Fruit fly (Drosophila melanogaster) whole organism, embryonic: ENCODE data around the gene Cyp1.

ENCODE experiments used
- Abd-B ChIP-seq: fragments of 200-800 bp; sonication (Bioruptor generic); optimal IDR thresholded peaks from 2 replicates; lab custom pipeline; 2018; ENCODE audit warnings: missing biosample characterization, mild to moderate bottlenecking, missing genetic modification characterization, moderate library complexity
- Asciz ChIP-seq: fragments of 200-800 bp; sonication (Bioruptor generic); optimal IDR thresholded peaks from 2 replicates; lab custom pipeline; 2017; ENCODE audit warnings: missing biosample characterization, mild to moderate bottlenecking, missing genetic modification characterization, missing genetic modification reagents
- CG10979 ChIP-seq: fragments of 200-800 bp; sonication (Bioruptor generic); optimal IDR thresholded peaks from 2 replicates; lab custom pipeline; 2018; ENCODE audit warnings: missing biosample characterization, mild to moderate bottlenecking, missing genetic modification characterization, moderate library complexity
- CG11085 ChIP-seq: fragments of 200-800 bp; sonication (Bioruptor generic); IDR thresholded peaks from 2 replicates; pipeline ENCODE4 v1.3.6; 2022; ENCODE audit warnings: missing biosample characterization, missing genetic modification characterization
- CG11093 ChIP-seq: fragments of 200-800 bp; sonication (Bioruptor generic); IDR thresholded peaks from 3 replicates; pipeline ENCODE4 v1.3.6; 2022; ENCODE audit warnings: missing biosample characterization, missing genetic modification characterization
- CG11560 ChIP-seq: fragments of 200-800 bp; sonication (Bioruptor generic); IDR thresholded peaks from 3 replicates; pipeline ENCODE4 v1.3.6; 2022; ENCODE audit warnings: missing biosample characterization, missing genetic modification characterization
- CG12236 ChIP-seq: fragments of 200-800 bp; sonication (Bioruptor generic); optimal IDR thresholded peaks from 2 replicates; lab custom pipeline; 2016; ENCODE audit warnings: missing biosample characterization, missing genetic modification characterization
- CG13624 ChIP-seq: fragments of 200-800 bp; sonication (Bioruptor generic); optimal IDR thresholded peaks from 2 replicates; lab custom pipeline; 2016; ENCODE audit warnings: missing biosample characterization, missing genetic modification characterization
- CG14050 ChIP-seq: fragments of 200-800 bp; sonication (Bioruptor generic); IDR thresholded peaks from 3 replicates; pipeline ENCODE4 v1.3.6; 2022; ENCODE audit warnings: missing biosample characterization, missing genetic modification characterization
- CG15601 ChIP-seq: fragments of 200-800 bp; sonication (Bioruptor generic); optimal IDR thresholded peaks from 3 replicates; lab custom pipeline; 2019; ENCODE audit warnings: missing biosample characterization, mild to moderate bottlenecking, missing genetic modification characterization, moderate library complexity
- CG17612 ChIP-seq: fragments of 200-800 bp; sonication (Bioruptor generic); IDR thresholded peaks from 2 replicates; pipeline ENCODE4 v1.3.6; 2022; ENCODE audit warnings: missing biosample characterization, missing genetic modification characterization
- CG18599 ChIP-seq: fragments of 200-800 bp; sonication (Bioruptor generic); optimal IDR thresholded peaks from 3 replicates; lab custom pipeline; 2017; ENCODE audit warnings: missing biosample characterization, missing genetic modification characterization, mild to moderate bottlenecking, moderate library complexity, missing genetic modification reagents
- CG2199 ChIP-seq: fragments of 200-800 bp; sonication (Bioruptor generic); IDR thresholded peaks from 3 replicates; pipeline ENCODE4 v1.3.6; 2022; ENCODE audit warnings: missing biosample characterization, missing genetic modification characterization
- CG2678 ChIP-seq: fragments of 200-800 bp; sonication (Bioruptor generic); optimal IDR thresholded peaks from 3 replicates; lab custom pipeline; 2019; ENCODE audit warnings: missing biosample characterization, mild to moderate bottlenecking, missing genetic modification characterization, moderate library complexity
- CG30403 ChIP-seq: fragments of 200-800 bp; sonication (Bioruptor generic); optimal IDR thresholded peaks from 3 replicates; lab custom pipeline; 2016; ENCODE audit warnings: missing biosample characterization, missing genetic modification characterization
- CG30431 ChIP-seq: fragments of 200-800 bp; sonication (Bioruptor generic); optimal IDR thresholded peaks from 2 replicates; lab custom pipeline; 2017; ENCODE audit warnings: missing biosample characterization, missing genetic modification characterization
- CG31224 ChIP-seq: fragments of 200-800 bp; sonication (Bioruptor generic); IDR thresholded peaks from 2 replicates; pipeline ENCODE4 v1.3.6; 2022; ENCODE audit warnings: missing biosample characterization, missing genetic modification characterization
- CG3847 ChIP-seq: fragments of 200-800 bp; sonication (Bioruptor generic); IDR thresholded peaks from 2 replicates; pipeline ENCODE4 v1.3.6; 2022; ENCODE audit warnings: missing biosample characterization, missing genetic modification characterization
- CG3995 ChIP-seq: fragments of 200-800 bp; sonication (Bioruptor generic); optimal IDR thresholded peaks from 3 replicates; lab custom pipeline; 2016; ENCODE audit warnings: missing biosample characterization, missing genetic modification characterization
- CG4360 ChIP-seq: fragments of 200-800 bp; sonication (Bioruptor generic); IDR thresholded peaks from 2 replicates; pipeline ENCODE4 v1.3.6; 2022; ENCODE audit warnings: missing biosample characterization, missing genetic modification characterization
- CG4424 ChIP-seq: fragments of 200-800 bp; sonication (Bioruptor generic); optimal IDR thresholded peaks from 3 replicates; lab custom pipeline; 2016; ENCODE audit warnings: missing biosample characterization, missing genetic modification characterization
- CG4820 ChIP-seq: fragments of 200-800 bp; sonication (Bioruptor generic); optimal IDR thresholded peaks from 3 replicates; lab custom pipeline; 2016; ENCODE audit warnings: missing biosample characterization, missing genetic modification characterization
- CG4854 ChIP-seq: fragments of 200-800 bp; sonication (Bioruptor generic); optimal IDR thresholded peaks from 2 replicates; lab custom pipeline; 2016; ENCODE audit warnings: missing biosample characterization, missing genetic modification characterization, inconsistent platforms
- CG5180 ChIP-seq: fragments of 200-800 bp; sonication (Bioruptor generic); optimal IDR thresholded peaks from 3 replicates; lab custom pipeline; 2017; ENCODE audit warnings: missing biosample characterization, missing genetic modification characterization, mild to moderate bottlenecking, moderate library complexity, missing genetic modification reagents
- CG7928 ChIP-seq: fragments of 200-800 bp; sonication (Bioruptor generic); optimal IDR thresholded peaks from 2 replicates; lab custom pipeline; 2017; ENCODE audit warnings: missing biosample characterization, mild to moderate bottlenecking, missing genetic modification characterization
- CG9876 ChIP-seq: fragments of 200-800 bp; sonication (Bioruptor generic); optimal IDR thresholded peaks from 2 replicates; lab custom pipeline; 2016; ENCODE audit warnings: missing biosample characterization, missing genetic modification characterization
- Chrac-16 ChIP-seq: fragments of 200-800 bp; sonication (Bioruptor generic); optimal IDR thresholded peaks from 3 replicates; lab custom pipeline; 2016; ENCODE audit warnings: missing biosample characterization, missing genetic modification characterization
- Fer2 ChIP-seq: fragments of 200-800 bp; sonication (Bioruptor generic); optimal IDR thresholded peaks from 2 replicates; lab custom pipeline; 2018; ENCODE audit warnings: missing biosample characterization, mild to moderate bottlenecking, missing genetic modification characterization, moderate library complexity
- Nf-YC ChIP-seq: fragments of 200-800 bp; optimal IDR thresholded peaks from 3 replicates; lab custom pipeline; 2019; ENCODE audit warnings: missing biosample characterization, mild to moderate bottlenecking, missing genetic modification characterization, moderate library complexity
- NfI ChIP-seq: fragments of 200-800 bp; sonication (Bioruptor generic); optimal IDR thresholded peaks from 3 replicates; lab custom pipeline; 2018; ENCODE audit warnings: missing biosample characterization, mild to moderate bottlenecking, missing genetic modification characterization, moderate library complexity
- Poxn ChIP-seq: fragments of 200-800 bp; sonication (Bioruptor generic); IDR thresholded peaks from 2 replicates; pipeline ENCODE4 v1.3.6; 2022; ENCODE audit warnings: missing biosample characterization, missing genetic modification characterization
- Ravus ChIP-seq: fragments of 200-800 bp; sonication (Bioruptor generic); IDR thresholded peaks from 2 replicates; pipeline ENCODE4 v1.3.6; 2022; ENCODE audit warnings: missing biosample characterization, missing genetic modification characterization
- Sin3A ChIP-seq: fragments of >200 bp; optimal IDR thresholded peaks from 2 replicates; lab custom pipeline; 2018
- amos ChIP-seq: fragments of 200-800 bp; sonication (Bioruptor generic); IDR thresholded peaks from 2 replicates; pipeline ENCODE4 v1.3.6; 2022; ENCODE audit warnings: missing biosample characterization, missing genetic modification characterization; ENCODE audit not compliant: partially characterized antibody
- btn ChIP-seq: fragments of 200-800 bp; sonication (Bioruptor generic); optimal IDR thresholded peaks from 2 replicates; lab custom pipeline; 2016; ENCODE audit warnings: missing biosample characterization, missing genetic modification characterization
- cad ChIP-seq: fragments of >200 bp; optimal IDR thresholded peaks from 2 replicates; lab custom pipeline; 2017; ENCODE audit warnings: missing biosample characterization, missing genetic modification characterization
- cas ChIP-seq: fragments of 200-800 bp; sonication (Bioruptor generic); IDR thresholded peaks from 2 replicates; pipeline ENCODE4 v1.3.6; 2022; ENCODE audit warnings: missing biosample characterization, missing genetic modification characterization
- crol ChIP-seq: fragments of 200-800 bp; sonication (Bioruptor generic); IDR thresholded peaks from 2 replicates; pipeline ENCODE4 v1.3.6; 2022; ENCODE audit warnings: missing biosample characterization, missing genetic modification characterization
- dan ChIP-seq: fragments of 200-800 bp; sonication (Bioruptor generic); IDR thresholded peaks from 2 replicates; pipeline ENCODE4 v1.3.6; 2022; ENCODE audit warnings: missing biosample characterization, missing genetic modification characterization
- disco-r ChIP-seq: fragments of 200-800 bp; sonication (Bioruptor generic); optimal IDR thresholded peaks from 2 replicates; lab custom pipeline; 2016; ENCODE audit warnings: missing biosample characterization, missing genetic modification characterization
- ewg ChIP-seq: fragments of 200-800 bp; sonication (Bioruptor generic); optimal IDR thresholded peaks from 3 replicates; lab custom pipeline; 2017; ENCODE audit warnings: mild to moderate bottlenecking, missing biosample characterization, missing genetic modification reagents, missing genetic modification characterization
- jing ChIP-seq: fragments of 200-800 bp; sonication (Bioruptor generic); optimal IDR thresholded peaks from 2 replicates; lab custom pipeline; 2018; ENCODE audit warnings: missing biosample characterization, mild to moderate bottlenecking, missing genetic modification characterization
- nau ChIP-seq: fragments of 200-800 bp; sonication (Bioruptor generic); optimal IDR thresholded peaks from 3 replicates; lab custom pipeline; 2017; ENCODE audit warnings: missing biosample characterization, mild to moderate bottlenecking, missing genetic modification characterization, missing genetic modification reagents
- pum ChIP-seq: fragments of 200-800 bp; sonication (Bioruptor generic); optimal IDR thresholded peaks from 2 replicates; lab custom pipeline; 2016; ENCODE audit warnings: missing biosample characterization, missing genetic modification characterization
- scrt ChIP-seq: fragments of 200-800 bp; sonication (Bioruptor generic); optimal IDR thresholded peaks from 2 replicates; lab custom pipeline; 2018; ENCODE audit warnings: missing biosample characterization, mild to moderate bottlenecking, missing genetic modification characterization, moderate library complexity
- seq ChIP-seq: fragments of 200-800 bp; sonication (Bioruptor generic); IDR thresholded peaks from 2 replicates; pipeline ENCODE4 v1.3.6; 2022; ENCODE audit warnings: missing biosample characterization, missing genetic modification characterization
- sr ChIP-seq: fragments of 200-800 bp; sonication (Bioruptor generic); IDR thresholded peaks from 3 replicates; pipeline ENCODE4 v1.3.6; 2022; ENCODE audit warnings: missing biosample characterization, missing genetic modification characterization
- stwl ChIP-seq: fragments of 200-800 bp; sonication (Bioruptor generic); optimal IDR thresholded peaks from 3 replicates; lab custom pipeline; 2018; ENCODE audit warnings: missing biosample characterization, mild to moderate bottlenecking, missing genetic modification characterization, moderate library complexity
- sug ChIP-seq: fragments of 200-800 bp; optimal IDR thresholded peaks from 2 replicates; lab custom pipeline; 2019; ENCODE audit warnings: missing biosample characterization, mild to moderate bottlenecking, missing genetic modification characterization, moderate library complexity
- usp ChIP-seq: fragments of >200 bp; optimal IDR thresholded peaks from 2 replicates; lab custom pipeline; 2017; ENCODE audit warnings: missing biosample characterization, missing genetic modification characterization
- zfh1 ChIP-seq: fragments of 200-800 bp; sonication (Bioruptor generic); IDR thresholded peaks from 3 replicates; pipeline ENCODE4 v1.3.6; 2022; ENCODE audit warnings: missing biosample characterization, missing genetic modification characterization

Gene Cyp1

DNA sequence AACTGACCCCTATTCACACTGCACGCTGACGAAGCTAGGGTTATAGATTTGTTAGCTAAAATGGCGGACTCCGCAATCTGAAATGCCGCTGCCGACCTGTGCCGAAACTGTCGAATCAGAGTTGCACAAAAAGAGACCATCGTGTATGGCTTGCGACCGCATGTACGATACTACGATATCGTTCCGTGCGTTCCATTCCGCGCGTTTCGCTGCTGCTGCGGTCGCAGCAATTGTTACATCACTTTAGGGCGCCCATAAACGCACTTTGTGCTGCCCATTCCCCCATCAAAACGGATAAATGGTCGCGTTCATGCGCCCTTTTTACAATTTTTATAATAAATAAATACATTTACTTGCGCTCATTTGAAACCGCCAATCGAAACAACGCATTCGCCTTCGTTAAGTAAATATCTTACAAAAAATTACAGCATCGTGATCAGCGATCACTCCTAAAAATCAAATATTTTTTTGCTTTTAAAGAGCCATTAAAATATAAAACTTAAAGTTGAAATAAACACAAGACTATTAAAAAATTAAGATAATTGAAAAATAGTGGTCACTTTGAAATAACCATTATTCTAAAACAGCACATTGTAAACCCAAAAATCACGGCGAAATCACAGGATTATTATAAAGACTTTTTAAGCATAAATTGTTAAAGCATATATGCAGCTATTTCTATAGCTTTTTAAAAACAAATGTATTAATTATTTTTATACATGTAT, at the start of gene Cyp1 (continued):
- TF ChIP-seq CG11085 (GFP tag; lab: Robert Waterston, UW), result no peak
- no peak for TF ChIP-seq scrt (GFP tag; lab: Kevin White, UChicago)
- TF ChIP-seq Asciz (GFP tag; lab: Kevin White, UChicago), result no peak
- TF ChIP-seq Sin3A, result no peak
- TF ChIP-seq CG14050, result peak; percentile 43; the same call in 1 of the 3 replicates
- TF ChIP-seq cad (GFP tag; lab: Kevin White, UChicago), result no peak
- 0 out of 3 replicates have a peak, but pooled peaks have one; percentile 44 for TF ChIP-seq CG11093
- TF ChIP-seq jing, result no peak
- TF ChIP-seq sug (tag; lab: Kevin White, UChicago), result no peak
- no peak for TF ChIP-seq Nf-YC
- no peak for TF ChIP-seq dan (GFP tag; lab: Robert Waterston, UW)
- no peak for TF ChIP-seq CG9876 (GFP tag; lab: Kevin White, UChicago)
- peak; percentile 63 for TF ChIP-seq seq (GFP tag; lab: Robert Waterston, UW)
- no peak for TF ChIP-seq CG11560 (tag; lab: Robert Waterston, UW)
- TF ChIP-seq cas (GFP tag; lab: Robert Waterston, UW), result no peak
- TF ChIP-seq CG31224 (GFP tag; lab: Robert Waterston, UW), result peak; percentile 30; the same call in 1 of the 2 replicates
- no peak for TF ChIP-seq CG4854
- no peak for TF ChIP-seq Chrac-16
- no peak for TF ChIP-seq CG2678
- TF ChIP-seq Fer2, result no peak
- no peak for TF ChIP-seq CG10979 (tag; lab: Kevin White, UChicago)
- TF ChIP-seq crol (GFP tag; lab: Robert Waterston, UW), result no peak
- no peak for TF ChIP-seq Ravus (GFP tag; lab: Robert Waterston, UW)
- peak; percentile 41 for TF ChIP-seq stwl
- no peak for TF ChIP-seq CG12236 (GFP tag; lab: Kevin White, UChicago)
- peak; percentile 31 for TF ChIP-seq CG4820 (GFP tag; lab: Kevin White, UChicago)
- TF ChIP-seq CG4360 (GFP tag; lab: Robert Waterston, UW), result peak; percentile 46; the same call in 1 of the 2 replicates
- TF ChIP-seq pum (GFP tag; lab: Kevin White, UChicago), result no peak
- TF ChIP-seq CG2199 (GFP tag; lab: Robert Waterston, UW), result no peak
- no peak for TF ChIP-seq CG13624 (GFP tag; lab: Kevin White, UChicago)
- TF ChIP-seq CG17612 (GFP tag; lab: Robert Waterston, UW), result no peak
- peak; percentile 90 for TF ChIP-seq amos
- TF ChIP-seq CG7928 (GFP tag; lab: Kevin White, UChicago), result no peak
- peak; percentile 15 for TF ChIP-seq CG30403 (GFP tag; lab: Kevin White, UChicago)
- 0 out of 3 replicates have a peak, but pooled peaks have one; percentile 35 for TF ChIP-seq sr (GFP tag; lab: Robert Waterston, UW)
- no peak for TF ChIP-seq Abd-B (GFP tag; lab: Kevin White, UChicago)
- TF ChIP-seq Poxn, result no peak
- TF ChIP-seq CG15601 (tag; lab: Kevin White, UChicago), result no peak
- no peak for TF ChIP-seq disco-r (GFP tag; lab: Kevin White, UChicago)
- TF ChIP-seq btn (GFP tag; lab: Kevin White, UChicago), result no peak
- peak; percentile 34 for TF ChIP-seq NfI (GFP tag; lab: Kevin White, UChicago)
- peak; percentile 95 for TF ChIP-seq CG3995 (GFP tag; lab: Kevin White, UChicago)
- no peak for TF ChIP-seq CG30431 (GFP tag; lab: Kevin White, UChicago)
- peak; percentile 43 for TF ChIP-seq CG4424
- TF ChIP-seq CG18599, result no peak
- TF ChIP-seq CG3847, result peak; percentile 58; the same call in 1 of the 2 replicates
- peak; percentile 12 for TF ChIP-seq ewg (GFP tag; lab: Kevin White, UChicago)
- TF ChIP-seq usp (GFP tag; lab: Kevin White, UChicago), result no peak
- no peak for TF ChIP-seq nau
- no peak for TF ChIP-seq CG5180
- TF ChIP-seq zfh1, result peak; percentile 70; the same call in 2 of the 3 replicates
